Fruit fly (Drosophila melanogaster): ENCODE results near the gene Lip4.

DNA sequence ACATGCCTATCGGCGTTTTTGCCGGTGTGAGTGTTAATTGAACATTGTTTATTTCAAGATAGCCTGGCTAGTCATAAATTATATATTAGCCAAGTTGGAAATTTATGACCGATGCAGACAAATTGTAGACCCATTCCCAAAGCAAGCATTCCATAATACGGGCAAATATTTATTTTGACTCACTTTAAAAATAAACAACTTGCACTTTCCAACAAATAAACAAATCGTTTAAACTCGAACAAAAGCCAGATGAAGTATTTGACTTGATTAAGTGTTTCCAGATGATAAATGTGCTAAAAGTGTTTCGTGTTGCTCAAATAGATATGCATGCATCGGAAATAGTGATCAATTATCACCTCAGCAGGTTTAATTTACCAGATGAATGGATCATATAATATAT is 31.9 kb upstream of the Lip4 start:
- TF ChIP-seq fru (GFP tag; optimal IDR thresholded peaks at IDR 0.05) (no peak), psq (GFP tag; optimal IDR thresholded peaks at IDR 0.05) (no peak), dmrt93B (GFP tag; optimal IDR thresholded peaks at IDR 0.05) (no peak), N (GFP tag; optimal IDR thresholded peaks at IDR 0.05) (no peak), pan (optimal IDR thresholded peaks at IDR 0.05) (no peak), Rel (GFP tag; optimal IDR thresholded peaks at IDR 0.05) (no peak), Rel (tag; optimal IDR thresholded peaks at IDR 0.05) (no peak), h (GFP tag; optimal IDR thresholded peaks at IDR 0.05) (no peak), usp (GFP tag; optimal IDR thresholded peaks at IDR 0.05) (no peak), GATAd (GFP tag; optimal IDR thresholded peaks at IDR 0.05) (no peak), brk (GFP tag; optimal IDR thresholded peaks at IDR 0.05) (no peak)

Data from whole organism, wandering third instar larva.